Fruit fly (Drosophila melanogaster) whole organism, prepupa: Measurements from ENCODE around the gene Ythdc1.
A peak's percentile ranks its signal among the peaks of the same experiment; 100 is the strongest.

ENCODE experiments used
- Blimp-1 ChIP-seq: fragments of 200-800 bp; sonication (Bioruptor generic); optimal IDR thresholded peaks from 3 replicates; lab custom pipeline; 2017; ENCODE audit warnings: missing biosample characterization, missing genetic modification characterization, mild to moderate bottlenecking, moderate library complexity, missing genetic modification reagents
- CG10669 ChIP-seq: fragments of 200-800 bp; sonication (Bioruptor generic); optimal IDR thresholded peaks from 3 replicates; lab custom pipeline; 2018; ENCODE audit warnings: missing biosample characterization, mild to moderate bottlenecking, missing genetic modification characterization, moderate library complexity
- CG11902 ChIP-seq: fragments of 200-800 bp; sonication (Bioruptor generic); optimal IDR thresholded peaks from 3 replicates; lab custom pipeline; 2016; ENCODE audit warnings: missing biosample characterization, missing genetic modification characterization
- CG15336 ChIP-seq: fragments of 200-800 bp; sonication (Bioruptor generic); IDR thresholded peaks from 2 replicates; pipeline ENCODE4 v1.3.6; 2022; ENCODE audit warnings: missing biosample characterization, missing genetic modification characterization
- CG1621 ChIP-seq: fragments of 200-800 bp; sonication (Bioruptor generic); optimal IDR thresholded peaks from 3 replicates; lab custom pipeline; 2018; ENCODE audit warnings: missing biosample characterization, mild to moderate bottlenecking, missing genetic modification characterization
- CG16779 ChIP-seq: fragments of 200-800 bp; sonication (Bioruptor generic); optimal IDR thresholded peaks from 3 replicates; lab custom pipeline; 2017; ENCODE audit warnings: missing biosample characterization, mild to moderate bottlenecking, missing genetic modification characterization
- CG3032 ChIP-seq: fragments of 200-800 bp; optimal IDR thresholded peaks from 2 replicates; lab custom pipeline; 2019; ENCODE audit warnings: missing biosample characterization, mild to moderate bottlenecking, missing genetic modification characterization, moderate library complexity
- CG31627 ChIP-seq: fragments of 200-800 bp; sonication (Bioruptor generic); optimal IDR thresholded peaks from 3 replicates; lab custom pipeline; 2016; ENCODE audit warnings: missing biosample characterization, missing genetic modification characterization
- CG32006 ChIP-seq: fragments of 200-800 bp; sonication (Bioruptor generic); optimal IDR thresholded peaks from 3 replicates; lab custom pipeline; 2017; ENCODE audit warnings: missing biosample characterization, mild to moderate bottlenecking, missing genetic modification characterization
- CG34406 ChIP-seq: fragments of 200-800 bp; sonication (Bioruptor generic); optimal IDR thresholded peaks from 3 replicates; lab custom pipeline; 2016; ENCODE audit warnings: missing biosample characterization, missing genetic modification characterization
- CG3919 ChIP-seq: fragments of 200-800 bp; sonication (Bioruptor generic); optimal IDR thresholded peaks from 3 replicates; lab custom pipeline; 2016; ENCODE audit warnings: missing biosample characterization, missing genetic modification characterization
- CG4318 ChIP-seq: fragments of 200-800 bp; sonication (Bioruptor generic); optimal IDR thresholded peaks from 3 replicates; lab custom pipeline; 2017; ENCODE audit warnings: missing biosample characterization, mild to moderate bottlenecking, missing genetic modification characterization
- CG6163 ChIP-seq: fragments of 200-800 bp; sonication (Bioruptor generic); IDR thresholded peaks from 3 replicates; pipeline ENCODE4 v1.3.6; 2022; ENCODE audit warnings: missing biosample characterization, missing genetic modification characterization
- CG6276 ChIP-seq: fragments of 200-800 bp; sonication (Bioruptor generic); optimal IDR thresholded peaks from 2 replicates; lab custom pipeline; 2017; ENCODE audit warnings: missing biosample characterization, mild to moderate bottlenecking, missing genetic modification characterization
- CG6792 ChIP-seq: fragments of 200-800 bp; sonication (Bioruptor generic); optimal IDR thresholded peaks from 3 replicates; lab custom pipeline; 2016; ENCODE audit warnings: missing biosample characterization, missing genetic modification characterization
- CG6808 ChIP-seq: fragments of 200-800 bp; sonication (Bioruptor generic); optimal IDR thresholded peaks from 3 replicates; lab custom pipeline; 2017; ENCODE audit warnings: missing biosample characterization, missing genetic modification characterization, mild to moderate bottlenecking, moderate library complexity, missing genetic modification reagents
- CG6854 ChIP-seq: fragments of 200-800 bp; sonication (Bioruptor generic); optimal IDR thresholded peaks from 2 replicates; lab custom pipeline; 2017; ENCODE audit warnings: missing biosample characterization, mild to moderate bottlenecking, missing genetic modification characterization
- CG7368 ChIP-seq: fragments of 200-800 bp; sonication (Bioruptor generic); optimal IDR thresholded peaks from 3 replicates; lab custom pipeline; 2016; ENCODE audit warnings: missing biosample characterization, missing genetic modification characterization
- CG8119 ChIP-seq: fragments of 200-800 bp; sonication (Bioruptor generic); IDR thresholded peaks from 3 replicates; pipeline ENCODE4 v1.3.6; 2022; ENCODE audit warnings: missing biosample characterization, missing genetic modification characterization
- CG8319 ChIP-seq: fragments of 200-800 bp; sonication (Bioruptor generic); optimal IDR thresholded peaks from 3 replicates; lab custom pipeline; 2016; ENCODE audit warnings: missing biosample characterization, missing genetic modification characterization
- CG8632 ChIP-seq: fragments of 200-800 bp; sonication (Bioruptor generic); optimal IDR thresholded peaks from 3 replicates; lab custom pipeline; 2016; ENCODE audit warnings: missing biosample characterization, missing genetic modification characterization
- CG9139 ChIP-seq: fragments of 200-800 bp; sonication (Bioruptor generic); optimal IDR thresholded peaks from 3 replicates; lab custom pipeline; 2017; ENCODE audit warnings: missing biosample characterization, mild to moderate bottlenecking, missing genetic modification characterization
- Eip75B ChIP-seq: fragments of 200-800 bp; sonication (Bioruptor generic); optimal IDR thresholded peaks from 3 replicates; lab custom pipeline; 2016; ENCODE audit warnings: missing biosample characterization, missing genetic modification characterization
- Eip78C ChIP-seq: fragments of 200-800 bp; sonication (Bioruptor generic); peaks from one replicate; lab custom pipeline; 2016; ENCODE audit warnings: missing biosample characterization, missing genetic modification characterization
- Ets21C ChIP-seq: fragments of 200-800 bp; sonication (Bioruptor generic); optimal IDR thresholded peaks from 3 replicates; lab custom pipeline; 2016; ENCODE audit warnings: missing biosample characterization, missing genetic modification characterization
- Ets96B ChIP-seq: fragments of 200-800 bp; optimal IDR thresholded peaks from 2 replicates; lab custom pipeline; 2019; ENCODE audit warnings: missing biosample characterization, mild to moderate bottlenecking, missing genetic modification characterization, moderate library complexity
- Gug ChIP-seq: fragments of 200-800 bp; sonication (Bioruptor generic); IDR thresholded peaks from 2 replicates; pipeline ENCODE4 v1.3.6; 2022; ENCODE audit warnings: missing biosample characterization, missing genetic modification characterization
- Hr38 ChIP-seq: sonication (Bioruptor generic); optimal IDR thresholded peaks from 2 replicates; lab custom pipeline; 2016; ENCODE audit warnings: missing biosample characterization, missing genetic modification characterization
- Hr39 ChIP-seq: fragments of 200-800 bp; sonication (Bioruptor generic); optimal IDR thresholded peaks from 2 replicates; lab custom pipeline; 2016; ENCODE audit warnings: missing biosample characterization, missing genetic modification characterization
- Hr4 ChIP-seq: fragments of 200-800 bp; sonication (Bioruptor generic); optimal IDR thresholded peaks from 3 replicates; lab custom pipeline; 2016; ENCODE audit warnings: missing biosample characterization, missing genetic modification characterization
- Lpt ChIP-seq: fragments of 200-800 bp; sonication (Bioruptor generic); optimal IDR thresholded peaks from 3 replicates; lab custom pipeline; 2016; ENCODE audit warnings: missing biosample characterization, missing genetic modification characterization
- Met ChIP-seq: fragments of 200-800 bp; sonication (Bioruptor generic); optimal IDR thresholded peaks from 3 replicates; lab custom pipeline; 2016; ENCODE audit warnings: missing biosample characterization, missing genetic modification characterization
- OdsH ChIP-seq: fragments of 200-800 bp; sonication (Bioruptor generic); optimal IDR thresholded peaks from 3 replicates; lab custom pipeline; 2016; ENCODE audit warnings: missing biosample characterization, missing genetic modification characterization
- Smox ChIP-seq: fragments of 200-800 bp; sonication (Bioruptor generic); optimal IDR thresholded peaks from 3 replicates; lab custom pipeline; 2016; ENCODE audit warnings: missing biosample characterization, missing genetic modification characterization
- Sox102F ChIP-seq: fragments of 200-800 bp; sonication (Bioruptor generic); optimal IDR thresholded peaks from 2 replicates; lab custom pipeline; 2016; ENCODE audit warnings: missing biosample characterization, mild to moderate bottlenecking, missing genetic modification characterization
- Sox15 ChIP-seq: fragments of 200-800 bp; sonication (Bioruptor generic); optimal IDR thresholded peaks from 3 replicates; lab custom pipeline; 2016; ENCODE audit warnings: missing biosample characterization, missing genetic modification characterization
- dac ChIP-seq: fragments of 200-800 bp; sonication (Bioruptor generic); optimal IDR thresholded peaks from 2 replicates; lab custom pipeline; 2017; ENCODE audit warnings: missing biosample characterization, mild to moderate bottlenecking, missing genetic modification characterization
- dsx ChIP-seq: fragments of 200-800 bp; optimal IDR thresholded peaks from 3 replicates; lab custom pipeline; 2019; ENCODE audit warnings: missing biosample characterization, mild to moderate bottlenecking, missing genetic modification characterization, moderate library complexity; ENCODE audit not compliant: poor library complexity, severe bottlenecking
- eg ChIP-seq: fragments of 200-800 bp; sonication (Bioruptor generic); IDR thresholded peaks from 3 replicates; pipeline ENCODE4 v1.3.6; 2022; ENCODE audit warnings: missing biosample characterization, missing genetic modification characterization
- esn ChIP-seq: fragments of 200-800 bp; sonication (Bioruptor generic); optimal IDR thresholded peaks from 2 replicates; lab custom pipeline; 2016; ENCODE audit warnings: missing biosample characterization, mild to moderate bottlenecking, missing genetic modification characterization, moderate library complexity
- fd59A ChIP-seq: fragments of 200-800 bp; sonication (Bioruptor generic); optimal IDR thresholded peaks from 2 replicates; lab custom pipeline; 2017; ENCODE audit warnings: missing biosample characterization, mild to moderate bottlenecking, missing genetic modification characterization, missing genetic modification reagents
- fd85E ChIP-seq: fragments of 200-800 bp; sonication (Bioruptor generic); optimal IDR thresholded peaks from 3 replicates; lab custom pipeline; 2016; ENCODE audit warnings: missing biosample characterization, missing genetic modification characterization
- net ChIP-seq: fragments of 200-800 bp; sonication (Bioruptor generic); optimal IDR thresholded peaks from 3 replicates; lab custom pipeline; 2016; ENCODE audit warnings: missing biosample characterization, missing genetic modification characterization
- pdm3 ChIP-seq: fragments of 200-800 bp; sonication (Bioruptor generic); optimal IDR thresholded peaks from 3 replicates; lab custom pipeline; 2016; ENCODE audit warnings: missing biosample characterization, missing genetic modification characterization
- spab ChIP-seq: fragments of 200-800 bp; sonication (Bioruptor generic); optimal IDR thresholded peaks from 2 replicates; lab custom pipeline; 2017; ENCODE audit warnings: missing biosample characterization, mild to moderate bottlenecking, missing genetic modification characterization, missing genetic modification reagents
- ss ChIP-seq, 2 experiments: fragments of 200-800 bp; sonication (Bioruptor generic); optimal IDR thresholded peaks; 2 replicates in 1 of 2; 3 replicates in 1 of 2; lab custom pipeline; 2017 to 2018; ENCODE audit warnings: mild to moderate bottlenecking in 2 of 2, missing biosample characterization in 2 of 2, missing genetic modification characterization in 2 of 2, moderate library complexity in 1 of 2
- topi ChIP-seq: fragments of 200-800 bp; sonication (Bioruptor generic); optimal IDR thresholded peaks from 3 replicates; lab custom pipeline; 2016; ENCODE audit warnings: missing biosample characterization, missing genetic modification characterization
- vri ChIP-seq: fragments of 200-800 bp; sonication (Bioruptor generic); optimal IDR thresholded peaks from 3 replicates; lab custom pipeline; 2016; ENCODE audit warnings: missing biosample characterization, mild to moderate bottlenecking, missing genetic modification characterization

Gene Ythdc1

dm6 chr3L:3380225-3381043, 6.5 kb upstream of the Ythdc1 start (continued):
- TF ChIP-seq CG6276 (GFP tag; lab: Kevin White, UChicago), result peak; percentile 76
- peak; percentile 38 for TF ChIP-seq topi (GFP tag; lab: Kevin White, UChicago)
- peak; percentile 17 for TF ChIP-seq Ets96B (tag; lab: Kevin White, UChicago)
- peak; percentile 31 for TF ChIP-seq CG31627 (GFP tag; lab: Kevin White, UChicago)

dm6 chr3L:3377965-3378292, 4.0 kb upstream of the Ythdc1 start, which contains the start of gene Ids:
Ids (plus strand) TSS chr3L:3378268.
- TF ChIP-seq CG6792, result peak; percentile 80
- peak; percentile 54 for TF ChIP-seq Lpt
- peak; percentile 79 for TF ChIP-seq CG8632 (GFP tag; lab: Kevin White, UChicago)
- TF ChIP-seq dsx (GFP tag; lab: Kevin White, UChicago), result peak; percentile 70
- peak; percentile 63 for TF ChIP-seq Blimp-1 (GFP tag; lab: Kevin White, UChicago)
- no peak for TF ChIP-seq CG32006 (GFP tag; lab: Kevin White, UChicago)
- TF ChIP-seq Sox15 (GFP tag; lab: Kevin White, UChicago), result peak; percentile 47
- no peak for TF ChIP-seq CG6276 (GFP tag; lab: Kevin White, UChicago)
- peak; percentile 70 for TF ChIP-seq vri (GFP tag; lab: Kevin White, UChicago)
- TF ChIP-seq topi (GFP tag; lab: Kevin White, UChicago), result peak; percentile 86
- TF ChIP-seq eg, result peak; percentile 81
- peak; percentile 43 for TF ChIP-seq Ets21C (GFP tag; lab: Kevin White, UChicago)
- TF ChIP-seq CG15336 (GFP tag; lab: Robert Waterston, UW), result peak; percentile 85
- TF ChIP-seq Ets96B (tag; lab: Kevin White, UChicago), result peak; percentile 68
- no peak for TF ChIP-seq Sox102F
- TF ChIP-seq CG11902 (GFP tag; lab: Kevin White, UChicago), result peak; percentile 51
- peak; percentile 82 for TF ChIP-seq CG6854 (GFP tag; lab: Kevin White, UChicago)
- no peak for TF ChIP-seq OdsH (GFP tag; lab: Kevin White, UChicago)
- TF ChIP-seq CG8119 (GFP tag; lab: Robert Waterston, UW), result peak; percentile 80
- TF ChIP-seq CG34406 (GFP tag; lab: Kevin White, UChicago), result peak; percentile 78
- peak; percentile 67 for TF ChIP-seq CG8319 (GFP tag; lab: Kevin White, UChicago)
- peak; percentile 85 for TF ChIP-seq esn (GFP tag; lab: Kevin White, UChicago)
- TF ChIP-seq Hr39 (GFP tag; lab: Kevin White, UChicago), result peak; percentile 78
- TF ChIP-seq Hr38, result no peak
- no peak for TF ChIP-seq CG16779 (tag; lab: Kevin White, UChicago)
- peak; percentile 3 for TF ChIP-seq fd85E
- peak; percentile 85 for TF ChIP-seq Met (GFP tag; lab: Kevin White, UChicago)
- no peak for TF ChIP-seq CG9139 (GFP tag; lab: Kevin White, UChicago)
- no peak for TF ChIP-seq dac (GFP tag; lab: Kevin White, UChicago)
- TF ChIP-seq CG7368 (GFP tag; lab: Kevin White, UChicago), result peak; percentile 55
- TF ChIP-seq Eip75B (GFP tag; lab: Kevin White, UChicago), result peak; percentile 65
- peak; percentile 66 for TF ChIP-seq CG3032 (tag; lab: Kevin White, UChicago)
- no peak for TF ChIP-seq Hr4 (GFP tag; lab: Kevin White, UChicago)
- TF ChIP-seq Gug (GFP tag; lab: Robert Waterston, UW), result peak; percentile 53
- TF ChIP-seq net (GFP tag; lab: Kevin White, UChicago), result peak; percentile 73
- peak; percentile 68 for TF ChIP-seq CG3919 (GFP tag; lab: Kevin White, UChicago)
- peak; percentile 83 for TF ChIP-seq CG6163 (GFP tag; lab: Robert Waterston, UW)
- TF ChIP-seq spab (GFP tag; lab: Kevin White, UChicago), result no peak
- TF ChIP-seq pdm3 (GFP tag; lab: Kevin White, UChicago), result no peak
- TF ChIP-seq Smox (GFP tag; lab: Kevin White, UChicago), result peak; percentile 85
- TF ChIP-seq CG4318 (GFP tag; lab: Kevin White, UChicago), result no peak
- no peak for TF ChIP-seq CG6808 (GFP tag; lab: Kevin White, UChicago)
- peak in 1 of 2 experiments; percentile 67 for TF ChIP-seq ss (GFP tag; optimal IDR thresholded peaks at IDR 0.05; lab: Kevin White, UChicago)
- peak; percentile 31 for TF ChIP-seq CG1621
- TF ChIP-seq fd59A (GFP tag; lab: Kevin White, UChicago), result peak; percentile 30
- peak; percentile 94 for TF ChIP-seq Eip78C
- TF ChIP-seq CG10669 (GFP tag; lab: Kevin White, UChicago), result no peak
- peak; percentile 80 for TF ChIP-seq CG31627 (GFP tag; lab: Kevin White, UChicago)
